Fruit fly (Drosophila melanogaster): ENCODE measurements around the gene Cpsf6.

The Cpsf6 gene

dm6 chr3L:8346100-8346980 lies 31.0 kb upstream of the Cpsf6 start, which contains the start of the genes CG7182 and GAPcenA (continued):
- TF ChIP-seq CG6163 (GFP tag; IDR thresholded peaks at IDR 0.05): peak; percentile 75
- peak; percentile 71 for TF ChIP-seq net (GFP tag; optimal IDR thresholded peaks at IDR 0.05)
- peak; percentile 54 for TF ChIP-seq fkh (GFP tag; optimal IDR thresholded peaks at IDR 0.05)
- TF ChIP-seq Hr39 (GFP tag; optimal IDR thresholded peaks at IDR 0.05): peak; percentile 53
- peak; percentile 87 for TF ChIP-seq CG10631 (GFP tag; optimal IDR thresholded peaks at IDR 0.05)
- TF ChIP-seq dsx (GFP tag; optimal IDR thresholded peaks at IDR 0.05; ENCODE audit: poor library complexity, severe bottlenecking): no peak
- TF ChIP-seq CG9139 (GFP tag; optimal IDR thresholded peaks at IDR 0.05): peak; percentile 26
- peak; percentile 7 for TF ChIP-seq fd59A (GFP tag; optimal IDR thresholded peaks at IDR 0.05)
- TF ChIP-seq eg (GFP tag; IDR thresholded peaks at IDR 0.05): peak; percentile 75
- peak; percentile 62 for TF ChIP-seq CG6808 (GFP tag; optimal IDR thresholded peaks at IDR 0.05)
- no peak for TF ChIP-seq CG16779 (tag; optimal IDR thresholded peaks at IDR 0.05)
- TF ChIP-seq CG11902 (GFP tag; optimal IDR thresholded peaks at IDR 0.05): peak; percentile 53
- TF ChIP-seq CG15336 (GFP tag; IDR thresholded peaks at IDR 0.05): peak; percentile 59; the same call in 1 of the 2 replicates
- TF ChIP-seq fd85E (GFP tag; optimal IDR thresholded peaks at IDR 0.05): no peak
- peak; percentile 64 for TF ChIP-seq cyc (GFP tag; optimal IDR thresholded peaks at IDR 0.05)
- TF ChIP-seq CG6854 (GFP tag; optimal IDR thresholded peaks at IDR 0.05): peak; percentile 28
- TF ChIP-seq CG10669 (GFP tag; optimal IDR thresholded peaks at IDR 0.05): peak; percentile 69
- TF ChIP-seq CG8632 (GFP tag; optimal IDR thresholded peaks at IDR 0.05): peak; percentile 77
- peak; percentile 90 for TF ChIP-seq vri (GFP tag; optimal IDR thresholded peaks at IDR 0.05)
- peak; percentile 70 for TF ChIP-seq CG6792 (GFP tag; optimal IDR thresholded peaks at IDR 0.05)
- no peak for TF ChIP-seq Hr4 (GFP tag; optimal IDR thresholded peaks at IDR 0.05)
- TF ChIP-seq CG8119 (GFP tag; IDR thresholded peaks at IDR 0.05): peak; percentile 54; the same call in 2 of the 3 replicates
- peak; percentile 46 for TF ChIP-seq CG8319 (GFP tag; optimal IDR thresholded peaks at IDR 0.05)
- peak; percentile 85 for TF ChIP-seq CG3032 (tag; optimal IDR thresholded peaks at IDR 0.05)
- peak; percentile 78 for TF ChIP-seq achi (GFP tag; optimal IDR thresholded peaks at IDR 0.05)
- no peak for TF ChIP-seq OdsH (GFP tag; optimal IDR thresholded peaks at IDR 0.05)
- TF ChIP-seq Met (GFP tag; optimal IDR thresholded peaks at IDR 0.05): no peak
- peak; percentile 43 for TF ChIP-seq Sox15 (GFP tag; optimal IDR thresholded peaks at IDR 0.05)
- TF ChIP-seq salr (GFP tag; optimal IDR thresholded peaks at IDR 0.05): no peak
- 0 out of 2 replicates have a peak, but pooled peaks have one; percentile 9 for TF ChIP-seq Gug (GFP tag; IDR thresholded peaks at IDR 0.05)
- TF ChIP-seq CG32006 (GFP tag; optimal IDR thresholded peaks at IDR 0.05): no peak
- no peak for TF ChIP-seq Eip75B (GFP tag; optimal IDR thresholded peaks at IDR 0.05)
- peak in 1 of 2 experiments; percentile 79 for TF ChIP-seq ss (GFP tag; optimal IDR thresholded peaks at IDR 0.05)
- TF ChIP-seq Lpt (GFP tag; optimal IDR thresholded peaks at IDR 0.05): peak; percentile 36
- TF ChIP-seq Smox (GFP tag; optimal IDR thresholded peaks at IDR 0.05): no peak
- TF ChIP-seq lz (GFP tag; optimal IDR thresholded peaks at IDR 0.05): peak; percentile 66

- TF ChIP-seq spab (GFP tag; optimal IDR thresholded peaks at IDR 0.05) (no peak), CG10631 (GFP tag; optimal IDR thresholded peaks at IDR 0.05) (no peak), Lpt (GFP tag; optimal IDR thresholded peaks at IDR 0.05) (no peak), fkh (GFP tag; optimal IDR thresholded peaks at IDR 0.05) (no peak), Eip75B (GFP tag; optimal IDR thresholded peaks at IDR 0.05) (no peak), Sox15 (GFP tag; optimal IDR thresholded peaks at IDR 0.05) (no peak), vri (GFP tag; optimal IDR thresholded peaks at IDR 0.05) (no peak), net (GFP tag; optimal IDR thresholded peaks at IDR 0.05) (no peak), CG34406 (GFP tag; optimal IDR thresholded peaks at IDR 0.05) (no peak), CG9139 (GFP tag; optimal IDR thresholded peaks at IDR 0.05) (no peak), CG31627 (GFP tag; optimal IDR thresholded peaks at IDR 0.05) (no peak), CG11902 (GFP tag; optimal IDR thresholded peaks at IDR 0.05) (no peak), CG1621 (tag; optimal IDR thresholded peaks at IDR 0.05) (no peak), dsx (GFP tag; optimal IDR thresholded peaks at IDR 0.05; ENCODE audit: poor library complexity, severe bottlenecking) (no peak), Hr4 (GFP tag; optimal IDR thresholded peaks at IDR 0.05) (no peak), achi (GFP tag; optimal IDR thresholded peaks at IDR 0.05) (no peak)
These were observed 29.9 kb upstream of the Cpsf6 start for dm6 chr3L:8345182-8345581.
